Worm (Caenorhabditis elegans) whole organism, early embryonic: ENCODE measurements around the gene W10G11.19.

Experiments used
- B0310.2 ChIP-seq: sonication (generic microtip); optimal IDR thresholded peaks from 2 replicates; lab custom pipeline; 2016; ENCODE audit warnings: mild to moderate bottlenecking, missing genetic modification characterization, missing compliant biosample characterization
- aly-1 ChIP-seq: sonication (generic microtip); optimal IDR thresholded peaks from 2 replicates; lab custom pipeline; 2016; ENCODE audit warnings: missing genetic modification characterization, missing compliant biosample characterization
- ama-1 ChIP-seq: fragments of 150-350 bp; optimal IDR thresholded peaks from 2 replicates; lab custom pipeline; 2014
- ceh-36 ChIP-seq: sonication (generic microtip); optimal IDR thresholded peaks from 2 replicates; lab custom pipeline; 2016; ENCODE audit warnings: missing genetic modification characterization, inconsistent platforms, missing compliant biosample characterization
- sea-1 ChIP-seq: fragments of 200-800 bp; sonication (Bioruptor generic); conservative IDR thresholded peaks from 2 replicates; pipeline ENCODE4 v1.3.6; 2022; ENCODE audit warnings: missing genetic modification characterization, missing compliant biosample characterization

DNA sequence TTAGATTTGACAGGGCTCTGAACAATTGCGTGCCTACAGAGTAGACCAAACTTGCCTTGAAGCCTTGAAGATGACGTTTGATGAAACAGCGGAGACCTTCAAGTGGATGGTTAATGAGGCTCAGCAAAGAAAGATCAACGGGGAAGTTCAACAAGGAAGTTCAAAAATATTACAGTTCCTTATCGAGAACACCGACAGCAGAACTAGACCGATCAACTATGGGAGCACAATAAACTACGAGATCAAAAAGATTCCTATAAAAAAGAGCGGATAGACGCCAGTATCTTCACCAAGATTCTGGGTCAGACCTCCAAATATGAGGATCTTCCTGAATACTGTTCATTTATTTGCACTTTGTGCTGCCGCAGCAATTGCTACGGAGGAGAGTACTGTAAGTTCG is 29.3 kb downstream of the W10G11.19 start, which contains the start of gene clec-134:
- TF ChIP-seq ama-1 (lab: Kevin White, UChicago) (no peak), ceh-36 (no peak), sea-1 (no peak), aly-1 (tag; lab: Kevin White, UChicago) (no peak), B0310.2 (tag; lab: Kevin White, UChicago) (no peak)
